Worm (Caenorhabditis elegans) whole organism, late embryonic: ENCODE results near the gene lgc-17.

Experiments
- C08G9.2 ChIP-seq: sonication (generic microtip); optimal IDR thresholded peaks from 2 replicates; lab custom pipeline; 2016; ENCODE audit warnings: mild to moderate bottlenecking, missing genetic modification characterization, moderate library complexity, missing compliant biosample characterization
- F13H6.1 ChIP-seq: sonication (generic microtip); optimal IDR thresholded peaks from 2 replicates; lab custom pipeline; 2016; ENCODE audit warnings: missing genetic modification characterization, missing compliant biosample characterization
- T23F11.4 ChIP-seq: fragments of 200-800 bp; sonication (Bioruptor generic); optimal IDR thresholded peaks from 2 replicates; lab custom pipeline; 2018; ENCODE audit warnings: mild to moderate bottlenecking, missing genetic modification characterization, missing compliant biosample characterization
- ahr-1 ChIP-seq: sonication (generic microtip); optimal IDR thresholded peaks from 2 replicates; lab custom pipeline; 2016; ENCODE audit warnings: missing genetic modification characterization, missing compliant biosample characterization
- ama-1 ChIP-seq: fragments of 150-350 bp; optimal IDR thresholded peaks from 2 replicates; lab custom pipeline; 2014
- ceh-14 ChIP-seq: sonication (generic microtip); optimal IDR thresholded peaks from 2 replicates; lab custom pipeline; 2016; ENCODE audit warnings: missing genotype, missing genetic modification characterization, missing compliant biosample characterization
- ceh-18 ChIP-seq: sonication (generic microtip); optimal IDR thresholded peaks from 2 replicates; lab custom pipeline; 2016; ENCODE audit warnings: missing genetic modification characterization, missing compliant biosample characterization
- ceh-2 ChIP-seq: sonication (generic microtip); optimal IDR thresholded peaks from 2 replicates; lab custom pipeline; 2016; ENCODE audit warnings: missing genotype, missing genetic modification characterization, missing compliant biosample characterization
- ceh-30 ChIP-seq: fragments of 150-350 bp; optimal IDR thresholded peaks from 2 replicates; lab custom pipeline; 2014; ENCODE audit warnings: missing biosample characterization, missing genetic modification characterization
- ceh-31 ChIP-seq: sonication (generic microtip); optimal IDR thresholded peaks from 2 replicates; lab custom pipeline; 2016; ENCODE audit warnings: missing genetic modification characterization, missing compliant biosample characterization
- ceh-45 ChIP-seq: fragments of 200-800 bp; sonication (Bioruptor generic); IDR thresholded peaks from 2 replicates; pipeline ENCODE4 v1.3.6; 2022; ENCODE audit warnings: missing genetic modification reagents, missing genetic modification characterization, missing compliant biosample characterization
- ceh-48 ChIP-seq: sonication (generic microtip); optimal IDR thresholded peaks from 2 replicates; lab custom pipeline; 2016; ENCODE audit warnings: missing genetic modification characterization, inconsistent platforms, missing compliant biosample characterization
- ceh-9 ChIP-seq: sonication (generic microtip); optimal IDR thresholded peaks from 2 replicates; lab custom pipeline; 2016; ENCODE audit warnings: mild to moderate bottlenecking, missing genetic modification characterization, inconsistent platforms, missing compliant biosample characterization
- dmd-4 ChIP-seq: sonication (generic microtip); optimal IDR thresholded peaks from 2 replicates; lab custom pipeline; 2016; ENCODE audit warnings: borderline replicate concordance, missing genetic modification characterization, missing compliant biosample characterization
- elt-2 ChIP-seq: sonication (generic microtip); optimal IDR thresholded peaks from 2 replicates; lab custom pipeline; 2016; ENCODE audit warnings: missing genetic modification reagents, missing genetic modification characterization, missing compliant biosample characterization
- elt-4 ChIP-seq: sonication (generic microtip); optimal IDR thresholded peaks from 2 replicates; lab custom pipeline; 2016; ENCODE audit warnings: missing genetic modification characterization, missing compliant biosample characterization
- fax-1 ChIP-seq: sonication (generic microtip); optimal IDR thresholded peaks from 2 replicates; lab custom pipeline; 2016; ENCODE audit warnings: missing genotype, missing genetic modification characterization, missing compliant biosample characterization
- hlh-15 ChIP-seq: sonication (generic microtip); optimal IDR thresholded peaks from 2 replicates; lab custom pipeline; 2016; ENCODE audit warnings: missing genetic modification characterization, missing compliant biosample characterization
- hlh-30 ChIP-seq: sonication (generic microtip); optimal IDR thresholded peaks from 2 replicates; lab custom pipeline; 2017; ENCODE audit warnings: antibody characterized with exemption, missing genetic modification characterization, missing compliant biosample characterization; ENCODE audit not compliant: insufficient read depth
- hlh-6 ChIP-seq: sonication (generic microtip); optimal IDR thresholded peaks from 2 replicates; lab custom pipeline; 2016; ENCODE audit warnings: missing genotype, missing genetic modification characterization, missing compliant biosample characterization
- lim-6 ChIP-seq: sonication (generic microtip); optimal IDR thresholded peaks from 2 replicates; lab custom pipeline; 2016; ENCODE audit warnings: missing genetic modification characterization, missing compliant biosample characterization
- nfya-1 ChIP-seq: sonication (generic microtip); optimal IDR thresholded peaks from 2 replicates; lab custom pipeline; 2017; ENCODE audit warnings: missing genetic modification characterization, mild to moderate bottlenecking, missing compliant biosample characterization, antibody characterized with exemption, moderate library complexity
- nhr-11 ChIP-seq: fragments of 150-350 bp; optimal IDR thresholded peaks from 2 replicates; lab custom pipeline; 2014; ENCODE audit warnings: missing biosample characterization, missing genetic modification characterization
- npax-4 ChIP-seq: sonication (generic microtip); optimal IDR thresholded peaks from 2 replicates; lab custom pipeline; 2016; ENCODE audit warnings: missing genetic modification characterization, missing compliant biosample characterization
- odd-2 ChIP-seq: sonication (generic microtip); optimal IDR thresholded peaks from 2 replicates; lab custom pipeline; 2017; ENCODE audit warnings: antibody characterized with exemption, mild to moderate bottlenecking, missing genetic modification characterization, missing compliant biosample characterization
- pax-1 ChIP-seq: fragments of 150-350 bp; optimal IDR thresholded peaks from 2 replicates; lab custom pipeline; 2014; ENCODE audit warnings: missing biosample characterization, missing genetic modification characterization
- pha-4 ChIP-seq: fragments of 150-350 bp; optimal IDR thresholded peaks from 2 replicates; lab custom pipeline; 2018; ENCODE audit warnings: missing biosample characterization, missing genetic modification reagents, missing genetic modification characterization
- pqm-1 ChIP-seq: sonication (generic microtip); optimal IDR thresholded peaks from 2 replicates; lab custom pipeline; 2016; ENCODE audit warnings: missing genetic modification characterization, missing compliant biosample characterization
- pros-1 ChIP-seq: fragments of 150-350 bp; optimal IDR thresholded peaks from 2 replicates; lab custom pipeline; 2014; ENCODE audit warnings: missing biosample characterization, missing genetic modification reagents, missing genetic modification characterization
- rnt-1 ChIP-seq: sonication (generic microtip); optimal IDR thresholded peaks from 2 replicates; lab custom pipeline; 2016; ENCODE audit warnings: missing genetic modification characterization, missing compliant biosample characterization
- sox-4 ChIP-seq: sonication (generic microtip); optimal IDR thresholded peaks from 2 replicates; lab custom pipeline; 2017; ENCODE audit warnings: mild to moderate bottlenecking, missing genetic modification characterization, inconsistent platforms, missing compliant biosample characterization
- tbx-2 ChIP-seq: sonication (generic microtip); optimal IDR thresholded peaks from 2 replicates; lab custom pipeline; 2016; ENCODE audit warnings: missing genetic modification characterization, missing compliant biosample characterization
- unc-3 ChIP-seq, 2 experiments: fragments of 200-800 bp in 1 of 2; sonication (Bioruptor generic) in 1 of 2; sonication (generic microtip) in 1 of 2; conservative IDR thresholded peaks in 1 of 2; optimal IDR thresholded peaks in 1 of 2; 2 replicates each; pipeline versions ENCODE4 v1.3.6 to Lab custom; 2016 to 2022; ENCODE audit warnings: missing compliant biosample characterization in 2 of 2, missing genetic modification characterization in 2 of 2, missing genetic modification reagents in 1 of 2
- unc-42 ChIP-seq: sonication (generic microtip); optimal IDR thresholded peaks from 2 replicates; lab custom pipeline; 2016; ENCODE audit warnings: missing genotype, missing genetic modification characterization, missing compliant biosample characterization
- unc-55 ChIP-seq: sonication (generic microtip); optimal IDR thresholded peaks from 2 replicates; lab custom pipeline; 2017; ENCODE audit warnings: missing biosample characterization, missing genetic modification reagents, missing genetic modification characterization
- unc-86 ChIP-seq: sonication (generic microtip); optimal IDR thresholded peaks from 2 replicates; lab custom pipeline; 2016; ENCODE audit warnings: missing genetic modification characterization, missing compliant biosample characterization

Gene lgc-17

ce11 chrX:12121285-12121684, at the start of gene lgc-17:
Gene lgc-17, plus strand, starts transcription at chrX:12121585.
- TF ChIP-seq elt-4 (tag; lab: Kevin White, UChicago), result no peak
- no peak for TF ChIP-seq rnt-1 (tag; lab: Kevin White, UChicago)
- no peak for TF ChIP-seq ceh-30
- TF ChIP-seq pqm-1 (tag; lab: Kevin White, UChicago), result no peak
- no peak for TF ChIP-seq ahr-1 (tag; lab: Kevin White, UChicago)
- TF ChIP-seq hlh-30 (tag; lab: Kevin White, UChicago), result no peak
- no peak for TF ChIP-seq ceh-18 (tag; lab: Kevin White, UChicago)
- TF ChIP-seq npax-4 (tag; lab: Kevin White, UChicago), result no peak
- TF ChIP-seq elt-2 (tag; lab: Kevin White, UChicago), result no peak
- TF ChIP-seq pros-1 (tag; lab: Kevin White, UChicago), result no peak
- TF ChIP-seq unc-3 (GFP tag; conservative IDR thresholded peaks at IDR 0.05; lab: Robert Waterston, UW), result no peak
- TF ChIP-seq unc-3 (tag; optimal IDR thresholded peaks at IDR 0.05; lab: Kevin White, UChicago), result no peak
- TF ChIP-seq ceh-48, result no peak
- TF ChIP-seq sox-4, result no peak
- TF ChIP-seq unc-86 (tag; lab: Kevin White, UChicago), result no peak
- TF ChIP-seq, all 69 proteins: peak for 0

ce11 chrX:12073764-12074163, 47.6 kb upstream of the lgc-17 start, which contains the start of gene tmem-145:
Gene tmem-145, minus strand, starts transcription at chrX:12073864.
- TF ChIP-seq elt-2 (tag; lab: Kevin White, UChicago), result no peak
- TF ChIP-seq F13H6.1 (tag; lab: Kevin White, UChicago), result no peak
- no peak for TF ChIP-seq lim-6 (tag; lab: Kevin White, UChicago)
- TF ChIP-seq dmd-4 (tag; lab: Kevin White, UChicago), result no peak
- no peak for TF ChIP-seq pax-1 (tag; lab: Kevin White, UChicago)
- no peak for TF ChIP-seq ceh-2 (tag; lab: Kevin White, UChicago)
- no peak for TF ChIP-seq unc-55
- TF ChIP-seq nhr-11 (tag; lab: Kevin White, UChicago), result no peak
- TF ChIP-seq elt-4 (tag; lab: Kevin White, UChicago), result no peak
- no peak for TF ChIP-seq fax-1 (tag; lab: Kevin White, UChicago)

ce11 chrX:12080581-12081162, 40.7 kb upstream of the lgc-17 start:
- no peak for TF ChIP-seq fax-1 (tag; lab: Kevin White, UChicago)
- no peak for TF ChIP-seq ceh-45 (GFP tag; lab: Robert Waterston, UW)
- TF ChIP-seq nfya-1 (tag; lab: Kevin White, UChicago), result peak; percentile 3
- no peak for TF ChIP-seq ceh-9 (tag; lab: Kevin White, UChicago)
- TF ChIP-seq F13H6.1 (tag; lab: Kevin White, UChicago), result no peak
- no peak for TF ChIP-seq C08G9.2 (tag; lab: Kevin White, UChicago)
- TF ChIP-seq ahr-1 (tag; lab: Kevin White, UChicago), result no peak
- TF ChIP-seq ceh-31, result peak; percentile 40

- TF ChIP-seq unc-42 (tag; lab: Kevin White, UChicago), result peak; percentile 66
- TF ChIP-seq pqm-1 (tag; lab: Kevin White, UChicago), result no peak
Observed at ce11 chrX:12081250-12081649, 40.1 kb upstream of the lgc-17 start.

ce11 chrX:12082813-12083212, 38.6 kb upstream of the lgc-17 start:
- TF ChIP-seq tbx-2 (tag; lab: Kevin White, UChicago), result no peak
- peak; percentile 23 for TF ChIP-seq elt-4 (tag; lab: Kevin White, UChicago)
- peak; percentile 50 for TF ChIP-seq nfya-1 (tag; lab: Kevin White, UChicago)
- TF ChIP-seq unc-42 (tag; lab: Kevin White, UChicago), result peak; percentile 99
- no peak for TF ChIP-seq unc-3 (GFP tag; conservative IDR thresholded peaks at IDR 0.05; lab: Robert Waterston, UW)
- no peak for TF ChIP-seq unc-3 (tag; optimal IDR thresholded peaks at IDR 0.05; lab: Kevin White, UChicago)
- peak; percentile 40 for TF ChIP-seq ceh-31
- TF ChIP-seq hlh-15 (tag; lab: Kevin White, UChicago), result no peak
- no peak for TF ChIP-seq ama-1 (lab: Kevin White, UChicago)
- peak; percentile 86 for TF ChIP-seq ceh-14 (tag; lab: Kevin White, UChicago)
- TF ChIP-seq hlh-6 (tag; lab: Kevin White, UChicago), result no peak
- TF ChIP-seq pha-4, result no peak
- no peak for TF ChIP-seq odd-2 (tag; lab: Kevin White, UChicago)
- TF ChIP-seq ceh-48, result no peak
- no peak for TF ChIP-seq T23F11.4 (GFP tag; lab: Kevin White, UChicago)
